Worm (Caenorhabditis elegans): ENCODE data around the gene W02D7.6.

W02D7.6 gene

ce11 chrV:8278830-8279229, 22.5 kb downstream of the W02D7.6 start, which contains the start of gene str-136:
TSS of gene str-136 (minus strand) at chrV:8278930.
- no peak for TF ChIP-seq cnd-1 (tag; optimal IDR thresholded peaks at IDR 0.05)
- no peak for TF ChIP-seq nhr-12 (tag; optimal IDR thresholded peaks at IDR 0.05)
- no peak for TF ChIP-seq nhr-237 (tag; optimal IDR thresholded peaks at IDR 0.05)
- no peak for TF ChIP-seq hlh-1 (tag; optimal IDR thresholded peaks at IDR 0.05)
- TF ChIP-seq nhr-2 (tag; optimal IDR thresholded peaks at IDR 0.05): no peak
- TF ChIP-seq lsy-2 (tag; optimal IDR thresholded peaks at IDR 0.05): no peak
- no peak for TF ChIP-seq bed-3 (GFP tag; optimal IDR thresholded peaks at IDR 0.05)
- TF ChIP-seq nhr-76 (tag; optimal IDR thresholded peaks at IDR 0.05): no peak
- no peak for TF ChIP-seq ceh-83 (GFP tag; optimal IDR thresholded peaks at IDR 0.05)

- no peak for TF ChIP-seq blmp-1 (tag; optimal IDR thresholded peaks at IDR 0.05)
- TF ChIP-seq ceh-43 (GFP tag; optimal IDR thresholded peaks at IDR 0.05): no peak
- no peak for TF ChIP-seq nhr-2 (tag; optimal IDR thresholded peaks at IDR 0.05)
- TF ChIP-seq unc-120 (tag; optimal IDR thresholded peaks at IDR 0.05; ENCODE audit: poor library complexity, severe bottlenecking): no peak
- TF ChIP-seq mep-1 (tag; optimal IDR thresholded peaks at IDR 0.05): no peak
- TF ChIP-seq nhr-28 (tag; optimal IDR thresholded peaks at IDR 0.05): no peak
- no peak for TF ChIP-seq unc-39 (tag; optimal IDR thresholded peaks at IDR 0.05)
- no peak for TF ChIP-seq nhr-12 (tag; optimal IDR thresholded peaks at IDR 0.05)
- no peak for TF ChIP-seq sptf-1 (tag; optimal IDR thresholded peaks at IDR 0.05)
- no peak for TF ChIP-seq mls-2 (tag; optimal IDR thresholded peaks at IDR 0.05)
- TF ChIP-seq elt-3 (tag; optimal IDR thresholded peaks at IDR 0.05): no peak
- TF ChIP-seq ztf-11 (tag; optimal IDR thresholded peaks at IDR 0.05): no peak
- TF ChIP-seq ham-2 (GFP tag; optimal IDR thresholded peaks at IDR 0.05): no peak
Observed at ce11 chrV:8271995-8272394, 29.3 kb downstream of the W02D7.6 start, which contains the start of gene asp-5. TSS of gene asp-5 (plus strand) at chrV:8272385.

- TF ChIP-seq ceh-39 (tag; optimal IDR thresholded peaks at IDR 0.05) (no peak), M03D4.4 (tag; optimal IDR thresholded peaks at IDR 0.05) (no peak), drap-1 (GFP tag; optimal IDR thresholded peaks at IDR 0.05) (no peak), lin-13 (tag; optimal IDR thresholded peaks at IDR 0.05) (no peak), nhr-76 (tag; optimal IDR thresholded peaks at IDR 0.05) (no peak), ztf-11 (tag; optimal IDR thresholded peaks at IDR 0.05) (no peak), elt-3 (tag; optimal IDR thresholded peaks at IDR 0.05) (no peak), pha-4 (tag; optimal IDR thresholded peaks at IDR 0.05) (no peak), mep-1 (tag; optimal IDR thresholded peaks at IDR 0.05) (no peak)
Observed at ce11 chrV:8271395-8271794, 29.9 kb downstream of the W02D7.6 start.

ce11 chrV:8269878-8270277, 31.4 kb downstream of the W02D7.6 start:
- no peak for TF ChIP-seq mep-1 (tag; optimal IDR thresholded peaks at IDR 0.05)
- no peak for TF ChIP-seq nhr-12 (tag; optimal IDR thresholded peaks at IDR 0.05)
- TF ChIP-seq lsy-2 (tag; optimal IDR thresholded peaks at IDR 0.05): no peak
- no peak for TF ChIP-seq nhr-28 (tag; optimal IDR thresholded peaks at IDR 0.05)
- no peak for TF ChIP-seq ham-2 (GFP tag; optimal IDR thresholded peaks at IDR 0.05)
- no peak for TF ChIP-seq ceh-43 (GFP tag; optimal IDR thresholded peaks at IDR 0.05)
- no peak for TF ChIP-seq tbx-8 (GFP tag; optimal IDR thresholded peaks at IDR 0.05)
- no peak for TF ChIP-seq unc-39 (tag; optimal IDR thresholded peaks at IDR 0.05)
- TF ChIP-seq lin-13 (tag; optimal IDR thresholded peaks at IDR 0.05): no peak

- TF ChIP-seq pha-4 (tag; optimal IDR thresholded peaks at IDR 0.05) (no peak), blmp-1 (tag; optimal IDR thresholded peaks at IDR 0.05) (no peak), nhr-2 (tag; optimal IDR thresholded peaks at IDR 0.05) (no peak), lsy-2 (tag; optimal IDR thresholded peaks at IDR 0.05) (no peak), bed-3 (GFP tag; optimal IDR thresholded peaks at IDR 0.05) (no peak), elt-3 (tag; optimal IDR thresholded peaks at IDR 0.05) (no peak), ceh-39 (tag; optimal IDR thresholded peaks at IDR 0.05) (no peak), lin-32 (GFP tag; optimal IDR thresholded peaks at IDR 0.05) (no peak), mls-2 (tag; optimal IDR thresholded peaks at IDR 0.05) (no peak), mep-1 (tag; optimal IDR thresholded peaks at IDR 0.05) (no peak), drap-1 (GFP tag; optimal IDR thresholded peaks at IDR 0.05) (no peak), nhr-237 (tag; optimal IDR thresholded peaks at IDR 0.05) (no peak)
Observed at ce11 chrV:8268902-8269301, 32.4 kb downstream of the W02D7.6 start, which contains the start of the genes asp-6 and asp-12. TSS of gene asp-6 (minus strand) at chrV:8268937. TSS of gene asp-12 (plus strand) at chrV:8269210.

ce11 chrV:8267275-8267674, 34.0 kb downstream of the W02D7.6 start:
- TF ChIP-seq nhr-28 (tag; optimal IDR thresholded peaks at IDR 0.05) (no peak), snpc-4 (tag; optimal IDR thresholded peaks at IDR 0.05) (no peak), ceh-43 (GFP tag; optimal IDR thresholded peaks at IDR 0.05) (no peak), lsy-2 (tag; optimal IDR thresholded peaks at IDR 0.05) (no peak), tbx-8 (GFP tag; optimal IDR thresholded peaks at IDR 0.05) (no peak), cnd-1 (tag; optimal IDR thresholded peaks at IDR 0.05) (no peak), drap-1 (GFP tag; optimal IDR thresholded peaks at IDR 0.05) (no peak), unc-120 (tag; optimal IDR thresholded peaks at IDR 0.05; ENCODE audit: poor library complexity, severe bottlenecking) (no peak), ces-1 (GFP tag; optimal IDR thresholded peaks at IDR 0.05) (no peak), mep-1 (tag; optimal IDR thresholded peaks at IDR 0.05) (no peak)
